Worm (Caenorhabditis elegans) whole organism, late embryonic: ENCODE data around the gene Y45F3A.5.

Source experiments
- C08G9.2 ChIP-seq: sonication (generic microtip); optimal IDR thresholded peaks from 2 replicates; lab custom pipeline; 2016; ENCODE audit warnings: mild to moderate bottlenecking, missing genetic modification characterization, moderate library complexity, missing compliant biosample characterization
- K02D7.2 ChIP-seq: sonication (generic microtip); optimal IDR thresholded peaks from 2 replicates; lab custom pipeline; 2017; ENCODE audit warnings: mild to moderate bottlenecking, missing genetic modification characterization, missing compliant biosample characterization
- T23F11.4 ChIP-seq: fragments of 200-800 bp; sonication (Bioruptor generic); optimal IDR thresholded peaks from 2 replicates; lab custom pipeline; 2018; ENCODE audit warnings: mild to moderate bottlenecking, missing genetic modification characterization, missing compliant biosample characterization
- ama-1 ChIP-seq: fragments of 150-350 bp; optimal IDR thresholded peaks from 2 replicates; lab custom pipeline; 2014
- ceh-18 ChIP-seq: sonication (generic microtip); optimal IDR thresholded peaks from 2 replicates; lab custom pipeline; 2016; ENCODE audit warnings: missing genetic modification characterization, missing compliant biosample characterization
- ceh-19 ChIP-seq: fragments of 200-800 bp; sonication (Bioruptor generic); optimal IDR thresholded peaks from 2 replicates; lab custom pipeline; 2018; ENCODE audit warnings: mild to moderate bottlenecking, missing genetic modification characterization, missing compliant biosample characterization
- ceh-30 ChIP-seq: fragments of 150-350 bp; optimal IDR thresholded peaks from 2 replicates; lab custom pipeline; 2014; ENCODE audit warnings: missing biosample characterization, missing genetic modification characterization
- ceh-31 ChIP-seq: sonication (generic microtip); optimal IDR thresholded peaks from 2 replicates; lab custom pipeline; 2016; ENCODE audit warnings: missing genetic modification characterization, missing compliant biosample characterization
- ceh-48 ChIP-seq: sonication (generic microtip); optimal IDR thresholded peaks from 2 replicates; lab custom pipeline; 2016; ENCODE audit warnings: missing genetic modification characterization, inconsistent platforms, missing compliant biosample characterization
- ceh-9 ChIP-seq: sonication (generic microtip); optimal IDR thresholded peaks from 2 replicates; lab custom pipeline; 2016; ENCODE audit warnings: mild to moderate bottlenecking, missing genetic modification characterization, inconsistent platforms, missing compliant biosample characterization
- dmd-4 ChIP-seq: sonication (generic microtip); optimal IDR thresholded peaks from 2 replicates; lab custom pipeline; 2016; ENCODE audit warnings: borderline replicate concordance, missing genetic modification characterization, missing compliant biosample characterization
- dve-1 ChIP-seq: sonication (generic microtip); optimal IDR thresholded peaks from 2 replicates; lab custom pipeline; 2017; ENCODE audit warnings: antibody characterized with exemption, mild to moderate bottlenecking, missing genetic modification characterization, missing compliant biosample characterization
- elt-2 ChIP-seq: sonication (generic microtip); optimal IDR thresholded peaks from 2 replicates; lab custom pipeline; 2016; ENCODE audit warnings: missing genetic modification reagents, missing genetic modification characterization, missing compliant biosample characterization
- elt-4 ChIP-seq: sonication (generic microtip); optimal IDR thresholded peaks from 2 replicates; lab custom pipeline; 2016; ENCODE audit warnings: missing genetic modification characterization, missing compliant biosample characterization
- ets-4 ChIP-seq: sonication (generic microtip); optimal IDR thresholded peaks from 2 replicates; lab custom pipeline; 2016; ENCODE audit warnings: missing genetic modification characterization, missing compliant biosample characterization
- fax-1 ChIP-seq: sonication (generic microtip); optimal IDR thresholded peaks from 2 replicates; lab custom pipeline; 2016; ENCODE audit warnings: missing genotype, missing genetic modification characterization, missing compliant biosample characterization
- gmeb-2 ChIP-seq: sonication (generic microtip); optimal IDR thresholded peaks from 2 replicates; lab custom pipeline; 2016; ENCODE audit warnings: missing genetic modification characterization, inconsistent platforms, missing compliant biosample characterization
- hlh-15 ChIP-seq: sonication (generic microtip); optimal IDR thresholded peaks from 2 replicates; lab custom pipeline; 2016; ENCODE audit warnings: missing genetic modification characterization, missing compliant biosample characterization
- hlh-30 ChIP-seq: sonication (generic microtip); optimal IDR thresholded peaks from 2 replicates; lab custom pipeline; 2017; ENCODE audit warnings: antibody characterized with exemption, missing genetic modification characterization, missing compliant biosample characterization; ENCODE audit not compliant: insufficient read depth
- hlh-6 ChIP-seq: sonication (generic microtip); optimal IDR thresholded peaks from 2 replicates; lab custom pipeline; 2016; ENCODE audit warnings: missing genotype, missing genetic modification characterization, missing compliant biosample characterization
- lim-6 ChIP-seq: sonication (generic microtip); optimal IDR thresholded peaks from 2 replicates; lab custom pipeline; 2016; ENCODE audit warnings: missing genetic modification characterization, missing compliant biosample characterization
- madf-2 ChIP-seq: sonication (generic microtip); optimal IDR thresholded peaks from 2 replicates; lab custom pipeline; 2017; ENCODE audit warnings: missing genetic modification characterization, missing compliant biosample characterization
- mec-3 ChIP-seq: sonication (generic microtip); optimal IDR thresholded peaks from 2 replicates; lab custom pipeline; 2016; ENCODE audit warnings: borderline replicate concordance, missing genetic modification characterization, missing compliant biosample characterization
- nhr-11 ChIP-seq: fragments of 150-350 bp; optimal IDR thresholded peaks from 2 replicates; lab custom pipeline; 2014; ENCODE audit warnings: missing biosample characterization, missing genetic modification characterization
- nhr-232 ChIP-seq: sonication (generic microtip); optimal IDR thresholded peaks from 2 replicates; lab custom pipeline; 2016; ENCODE audit warnings: missing genetic modification characterization, missing compliant biosample characterization
- npax-4 ChIP-seq: sonication (generic microtip); optimal IDR thresholded peaks from 2 replicates; lab custom pipeline; 2016; ENCODE audit warnings: missing genetic modification characterization, missing compliant biosample characterization
- pat-9 ChIP-seq: fragments of 200-800 bp; sonication (Bioruptor generic); optimal IDR thresholded peaks from 2 replicates; lab custom pipeline; 2018; ENCODE audit warnings: mild to moderate bottlenecking, missing genetic modification characterization, moderate library complexity, missing compliant biosample characterization
- pros-1 ChIP-seq: fragments of 150-350 bp; optimal IDR thresholded peaks from 2 replicates; lab custom pipeline; 2014; ENCODE audit warnings: missing biosample characterization, missing genetic modification reagents, missing genetic modification characterization
- ref-2 ChIP-seq: sonication (generic microtip); optimal IDR thresholded peaks from 2 replicates; lab custom pipeline; 2016; ENCODE audit warnings: missing genetic modification characterization, missing compliant biosample characterization
- rnt-1 ChIP-seq: sonication (generic microtip); optimal IDR thresholded peaks from 2 replicates; lab custom pipeline; 2016; ENCODE audit warnings: missing genetic modification characterization, missing compliant biosample characterization
- sox-2 ChIP-seq: fragments of 200-800 bp; sonication (Bioruptor generic); IDR thresholded peaks from 2 replicates; pipeline ENCODE4 v1.3.6; 2022; ENCODE audit warnings: missing genetic modification reagents, missing genetic modification characterization, missing compliant biosample characterization
- sox-4 ChIP-seq: sonication (generic microtip); optimal IDR thresholded peaks from 2 replicates; lab custom pipeline; 2017; ENCODE audit warnings: mild to moderate bottlenecking, missing genetic modification characterization, inconsistent platforms, missing compliant biosample characterization
- ttx-3 ChIP-seq: sonication (generic microtip); optimal IDR thresholded peaks from 2 replicates; lab custom pipeline; 2016; ENCODE audit warnings: missing genetic modification reagents, missing genetic modification characterization, missing compliant biosample characterization
- unc-42 ChIP-seq: sonication (generic microtip); optimal IDR thresholded peaks from 2 replicates; lab custom pipeline; 2016; ENCODE audit warnings: missing genotype, missing genetic modification characterization, missing compliant biosample characterization
- unc-55 ChIP-seq: sonication (generic microtip); optimal IDR thresholded peaks from 2 replicates; lab custom pipeline; 2017; ENCODE audit warnings: missing biosample characterization, missing genetic modification reagents, missing genetic modification characterization
- unc-86 ChIP-seq: sonication (generic microtip); optimal IDR thresholded peaks from 2 replicates; lab custom pipeline; 2016; ENCODE audit warnings: missing genetic modification characterization, missing compliant biosample characterization
- zip-5 ChIP-seq: sonication (generic microtip); optimal IDR thresholded peaks from 2 replicates; lab custom pipeline; 2016; ENCODE audit warnings: missing genetic modification characterization, missing compliant biosample characterization
- ztf-16 ChIP-seq: sonication (generic microtip); optimal IDR thresholded peaks from 2 replicates; lab custom pipeline; 2017; ENCODE audit warnings: missing genetic modification characterization, missing compliant biosample characterization

Y45F3A.5 gene

ce11 chrIII:10605049-10605448, 18.9 kb upstream of the Y45F3A.5 start, which contains the start of gene rabx-5:
Gene rabx-5, plus strand, starts transcription at chrIII:10605349.
- no peak for TF ChIP-seq lim-6
- TF ChIP-seq ceh-9 (tag; lab: Kevin White, UChicago) = no peak
- TF ChIP-seq sox-2 (GFP tag; lab: Robert Waterston, UW) = no peak
- no peak for TF ChIP-seq dmd-4 (tag; lab: Kevin White, UChicago)
- no peak for TF ChIP-seq zip-5 (tag; lab: Kevin White, UChicago)
- no peak for TF ChIP-seq K02D7.2 (tag; lab: Kevin White, UChicago)
- no peak for TF ChIP-seq elt-4 (tag; lab: Kevin White, UChicago)
- TF ChIP-seq ceh-48 (tag; lab: Kevin White, UChicago) = no peak
- no peak for TF ChIP-seq mec-3 (tag; lab: Kevin White, UChicago)
- no peak for TF ChIP-seq pat-9
- no peak for TF ChIP-seq ceh-18 (tag; lab: Kevin White, UChicago)
- no peak for TF ChIP-seq hlh-15
- TF ChIP-seq, all 69 proteins: peak for 0

- TF ChIP-seq hlh-30 (tag; lab: Kevin White, UChicago) (peak; percentile 10), ref-2 (tag; lab: Kevin White, UChicago) (no peak)
Measured at ce11 chrIII:10604325-10604724, 18.2 kb upstream of the Y45F3A.5 start.

ce11 chrIII:10603248-10603647, 17.1 kb upstream of the Y45F3A.5 start, which contains the start of gene Y39A1A.2:
Gene Y39A1A.2, minus strand, starts transcription at chrIII:10603566.
- TF ChIP-seq hlh-30 (tag; lab: Kevin White, UChicago) = no peak
- TF ChIP-seq unc-42 (tag; lab: Kevin White, UChicago) = no peak
- no peak for TF ChIP-seq ttx-3 (tag; lab: Kevin White, UChicago)
- no peak for TF ChIP-seq fax-1
- no peak for TF ChIP-seq ceh-19 (GFP tag; lab: Kevin White, UChicago)
- no peak for TF ChIP-seq npax-4
- TF ChIP-seq T23F11.4 = no peak
- no peak for TF ChIP-seq zip-5 (tag; lab: Kevin White, UChicago)
- no peak for TF ChIP-seq dve-1 (tag; lab: Kevin White, UChicago)
- TF ChIP-seq, all 69 proteins: peak for 0

- TF ChIP-seq C08G9.2 (tag; lab: Kevin White, UChicago) (no peak), ceh-31 (tag; lab: Kevin White, UChicago) (no peak), mec-3 (tag; lab: Kevin White, UChicago) (no peak), ets-4 (no peak), gmeb-2 (tag; lab: Kevin White, UChicago) (no peak), pros-1 (tag; lab: Kevin White, UChicago) (no peak), unc-86 (tag; lab: Kevin White, UChicago) (no peak), nhr-232 (tag; lab: Kevin White, UChicago) (no peak), nhr-11 (tag; lab: Kevin White, UChicago) (no peak)
- TF ChIP-seq, all 69 proteins: peak for 0
Measured at ce11 chrIII:10600894-10601293, 14.8 kb upstream of the Y45F3A.5 start.

DNA sequence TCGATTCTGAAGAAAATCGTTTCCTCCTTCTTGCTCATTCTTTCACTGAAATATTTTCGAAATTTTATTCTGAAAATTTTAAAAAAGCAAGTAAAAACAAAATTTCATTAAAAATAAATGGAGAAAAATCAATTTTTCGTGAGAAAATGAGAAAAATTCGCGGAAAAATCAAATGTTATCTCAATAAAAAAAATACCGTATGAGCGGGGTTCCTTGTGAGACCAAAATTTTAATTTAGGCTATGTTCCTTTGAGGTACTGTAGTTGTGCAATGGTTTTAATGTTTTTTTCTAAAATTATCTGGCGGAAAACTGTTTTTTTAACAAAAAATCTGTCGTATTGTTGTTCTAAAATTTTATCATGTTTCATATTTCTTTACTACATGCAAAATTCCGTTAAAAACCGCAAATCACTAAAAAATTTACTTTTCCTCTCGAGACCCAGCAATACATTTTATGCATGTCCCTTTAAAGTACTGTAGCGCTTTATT, 14.0 kb upstream of the Y45F3A.5 start, which contains the start of gene epg-6:
Gene epg-6, minus strand, starts transcription at position 51 of the 489 bp plus-strand sequence.
- TF ChIP-seq madf-2 (no peak), unc-55 (GFP tag; lab: Kevin White, UChicago) (no peak), sox-4 (tag; lab: Kevin White, UChicago) (no peak), unc-42 (tag; lab: Kevin White, UChicago) (no peak), rnt-1 (tag; lab: Kevin White, UChicago) (no peak), elt-2 (tag; lab: Kevin White, UChicago) (no peak), ztf-16 (no peak), mec-3 (tag; lab: Kevin White, UChicago) (no peak), nhr-11 (tag; lab: Kevin White, UChicago) (no peak), ama-1 (lab: Kevin White, UChicago) (no peak), K02D7.2 (tag; lab: Kevin White, UChicago) (no peak), hlh-6 (tag; lab: Kevin White, UChicago) (no peak), lim-6 (no peak), ceh-30 (no peak), pat-9 (no peak)
